Worm (Caenorhabditis elegans) whole organism, mixed stage, embryonic: ENCODE data around the gene Y45G5AM.3.

Experiments used
- cnd-1 ChIP-seq: fragments of 200-800 bp; sonication (Bioruptor generic); optimal IDR thresholded peaks from 2 replicates; lab custom pipeline; 2018; ENCODE audit warnings: mild to moderate bottlenecking, missing genetic modification characterization, missing compliant biosample characterization
- elt-1 ChIP-seq: sonication (generic microtip); optimal IDR thresholded peaks from 2 replicates; lab custom pipeline; 2017; ENCODE audit warnings: missing genetic modification characterization, mild to moderate bottlenecking, missing compliant biosample characterization, antibody characterized with exemption, moderate library complexity, borderline replicate concordance; ENCODE audit not compliant: insufficient read depth
- elt-3 ChIP-seq: fragments of 150-350 bp; optimal IDR thresholded peaks from 2 replicates; lab custom pipeline; 2014; ENCODE audit warnings: missing biosample characterization, missing genetic modification characterization
- hlh-1 ChIP-seq: fragments of 150-350 bp; optimal IDR thresholded peaks from 2 replicates; lab custom pipeline; 2014; ENCODE audit warnings: missing biosample characterization, missing genetic modification reagents, missing genetic modification characterization
- lsy-2 ChIP-seq: fragments of 150-350 bp; optimal IDR thresholded peaks from 2 replicates; lab custom pipeline; 2014; ENCODE audit warnings: missing biosample characterization, missing genetic modification characterization
- mep-1 ChIP-seq: fragments of 150-350 bp; optimal IDR thresholded peaks from 2 replicates; lab custom pipeline; 2017; ENCODE audit warnings: missing biosample characterization, missing genetic modification reagents, missing genetic modification characterization, inconsistent platforms
- nhr-28 ChIP-seq: fragments of 150-350 bp; optimal IDR thresholded peaks from 2 replicates; lab custom pipeline; 2014; ENCODE audit warnings: missing biosample characterization, missing genetic modification characterization
- ztf-11 ChIP-seq: fragments of 150-350 bp; optimal IDR thresholded peaks from 2 replicates; lab custom pipeline; 2014; ENCODE audit warnings: missing biosample characterization, missing genetic modification characterization

DNA sequence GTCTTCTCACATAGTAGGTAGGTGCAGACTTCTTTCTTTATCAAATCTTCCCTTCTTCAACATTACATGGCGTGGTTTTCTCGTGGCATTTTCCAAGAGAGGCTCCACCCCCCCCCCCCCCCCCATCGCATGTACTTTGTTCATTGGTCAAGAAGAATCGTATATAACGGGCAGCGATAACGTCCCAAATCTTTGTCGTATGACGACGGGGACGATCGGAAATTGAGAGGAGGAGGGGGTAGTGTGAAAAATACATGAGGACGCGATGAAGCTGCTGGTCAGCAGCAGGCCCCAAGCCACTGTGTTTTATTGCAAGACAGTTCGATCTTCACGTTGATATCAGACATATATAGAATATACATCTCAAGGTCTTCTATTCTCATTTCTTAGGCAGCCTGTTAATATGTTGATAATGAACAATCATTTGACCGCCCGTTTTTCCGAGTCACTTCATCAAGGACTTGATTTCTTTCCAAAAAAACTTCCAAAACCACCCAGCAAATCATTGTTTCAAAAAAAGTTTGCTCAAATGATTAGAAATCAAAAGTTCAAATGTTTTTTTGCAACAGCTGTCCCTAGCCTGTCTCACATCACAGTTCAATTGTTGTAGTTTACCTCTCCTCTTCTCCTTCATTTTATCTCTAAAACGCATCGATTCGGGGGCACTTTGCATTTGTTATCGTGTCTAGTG, 22.2 kb downstream of the Y45G5AM.3 start:
- no peak for TF ChIP-seq ztf-11 (tag; lab: Kevin White, UChicago)
- no peak for TF ChIP-seq mep-1 (tag; lab: Kevin White, UChicago)
- no peak for TF ChIP-seq elt-1
- no peak for TF ChIP-seq elt-3 (tag; lab: Kevin White, UChicago)
- no peak for TF ChIP-seq hlh-1 (tag; lab: Kevin White, UChicago)
- TF ChIP-seq nhr-28, result no peak
- no peak for TF ChIP-seq cnd-1 (tag; lab: Kevin White, UChicago)
- no peak for TF ChIP-seq lsy-2
